Worm (Caenorhabditis elegans): ENCODE results near the gene oxy-4.

- TF ChIP-seq nhr-11 (tag; optimal IDR thresholded peaks at IDR 0.05) (no peak), lin-39 (tag; optimal IDR thresholded peaks at IDR 0.05) (no peak), ama-1 (optimal IDR thresholded peaks at IDR 0.05) (no peak), zag-1 (tag; optimal IDR thresholded peaks at IDR 0.05) (no peak), ceh-82 (tag; optimal IDR thresholded peaks at IDR 0.05) (no peak), hlh-30 (tag; optimal IDR thresholded peaks at IDR 0.05; ENCODE audit: insufficient read depth) (peak; percentile 39), mdl-1 (tag; optimal IDR thresholded peaks at IDR 0.05) (no peak), egl-43 (GFP tag; IDR thresholded peaks at IDR 0.05) (no peak), lsy-2 (tag; optimal IDR thresholded peaks at IDR 0.05) (peak in 1 of 2 experiments; percentile 65)
Observed at ce11 chrIII:5190671-5191174, 32.1 kb upstream of the oxy-4 start, which contains the start of gene hira-1.

Measured in whole organism, L4 larva.